Fruit fly (Drosophila melanogaster) whole organism, embryonic: ENCODE results near the gene CG31287.

Source experiments
- C15 ChIP-seq: fragments of 200-800 bp; sonication (Bioruptor generic); IDR thresholded peaks from 3 replicates; pipeline ENCODE4 v1.3.6; 2022; ENCODE audit warnings: missing biosample characterization, missing genetic modification characterization
- CG10147 ChIP-seq: fragments of 200-800 bp; sonication (Bioruptor generic); optimal IDR thresholded peaks from 2 replicates; lab custom pipeline; 2019; ENCODE audit warnings: missing biosample characterization, mild to moderate bottlenecking, missing genetic modification characterization, moderate library complexity
- CG10274 ChIP-seq: fragments of 200-800 bp; sonication (Bioruptor generic); optimal IDR thresholded peaks from 3 replicates; lab custom pipeline; 2017; ENCODE audit warnings: missing biosample characterization, mild to moderate bottlenecking, missing genetic modification characterization
- CG10654 ChIP-seq: fragments of 200-800 bp; sonication (Bioruptor generic); optimal IDR thresholded peaks from 2 replicates; lab custom pipeline; 2016; ENCODE audit warnings: missing biosample characterization, missing genetic modification characterization
- CG11085 ChIP-seq: fragments of 200-800 bp; sonication (Bioruptor generic); IDR thresholded peaks from 2 replicates; pipeline ENCODE4 v1.3.6; 2022; ENCODE audit warnings: missing biosample characterization, missing genetic modification characterization
- CG17361 ChIP-seq: fragments of 200-800 bp; sonication (Bioruptor generic); IDR thresholded peaks from 3 replicates; pipeline ENCODE4 v1.3.6; 2022; ENCODE audit warnings: missing biosample characterization, missing genetic modification characterization
- CG18011 ChIP-seq: fragments of 200-800 bp; sonication (Bioruptor generic); optimal IDR thresholded peaks from 2 replicates; lab custom pipeline; 2017; ENCODE audit warnings: missing biosample characterization, missing genetic modification characterization, mild to moderate bottlenecking, moderate library complexity, missing genotype
- CG2889 ChIP-seq: fragments of 200-800 bp; sonication (Bioruptor generic); IDR thresholded peaks from 3 replicates; pipeline ENCODE4 v1.3.6; 2022; ENCODE audit warnings: missing biosample characterization, missing genetic modification characterization
- CG30431 ChIP-seq: fragments of 200-800 bp; sonication (Bioruptor generic); optimal IDR thresholded peaks from 2 replicates; lab custom pipeline; 2017; ENCODE audit warnings: missing biosample characterization, missing genetic modification characterization
- CG32767 ChIP-seq: fragments of 200-800 bp; sonication (Bioruptor generic); IDR thresholded peaks from 2 replicates; pipeline ENCODE4 v1.3.6; 2022; ENCODE audit warnings: missing biosample characterization, missing genetic modification characterization
- CG34224 ChIP-seq: fragments of 200-800 bp; sonication (Bioruptor generic); IDR thresholded peaks from 3 replicates; pipeline ENCODE4 v1.3.6; 2022; ENCODE audit warnings: missing biosample characterization, missing genetic modification characterization; ENCODE audit not compliant: partially characterized antibody
- CG4730 ChIP-seq: fragments of 200-800 bp; sonication (Bioruptor generic); IDR thresholded peaks from 2 replicates; pipeline ENCODE4 v1.3.6; 2022; ENCODE audit warnings: missing biosample characterization, missing genetic modification characterization
- CG7271 ChIP-seq: fragments of 200-800 bp; sonication (Bioruptor generic); optimal IDR thresholded peaks from 2 replicates; lab custom pipeline; 2018; ENCODE audit warnings: missing biosample characterization, mild to moderate bottlenecking, missing genetic modification characterization, moderate library complexity
- CG7357 ChIP-seq: fragments of 200-800 bp; sonication (Bioruptor generic); IDR thresholded peaks from 3 replicates; pipeline ENCODE4 v1.3.6; 2022; ENCODE audit warnings: missing biosample characterization, missing genetic modification characterization
- CG7786 ChIP-seq: fragments of 200-800 bp; sonication (Bioruptor generic); optimal IDR thresholded peaks from 2 replicates; lab custom pipeline; 2016; ENCODE audit warnings: missing biosample characterization, missing genetic modification characterization
- CG8944 ChIP-seq: fragments of 200-800 bp; sonication (Bioruptor generic); optimal IDR thresholded peaks from 3 replicates; lab custom pipeline; 2016; ENCODE audit warnings: missing biosample characterization, missing genetic modification characterization
- CrebB ChIP-seq: fragments of 200-800 bp; sonication (Bioruptor generic); optimal IDR thresholded peaks from 3 replicates; lab custom pipeline; 2018; ENCODE audit warnings: missing biosample characterization, mild to moderate bottlenecking, missing genetic modification characterization
- Dip3 ChIP-seq: fragments of 200-800 bp; sonication (Bioruptor generic); optimal IDR thresholded peaks from 3 replicates; lab custom pipeline; 2016; ENCODE audit warnings: missing biosample characterization, missing genetic modification characterization
- Drgx ChIP-seq: fragments of 200-800 bp; sonication (Bioruptor generic); IDR thresholded peaks from 2 replicates; pipeline ENCODE4 v1.3.6; 2022; ENCODE audit warnings: missing biosample characterization, missing genetic modification characterization
- Hey ChIP-seq: fragments of 200-800 bp; sonication (Bioruptor generic); optimal IDR thresholded peaks from 3 replicates; lab custom pipeline; 2018; ENCODE audit warnings: missing biosample characterization, mild to moderate bottlenecking, missing genetic modification characterization
- Hr39 ChIP-seq: fragments of >200 bp; optimal IDR thresholded peaks from 2 replicates; lab custom pipeline; 2017
- Jarid2 ChIP-seq: fragments of 200-800 bp; sonication (Bioruptor generic); optimal IDR thresholded peaks from 3 replicates; lab custom pipeline; 2017; ENCODE audit warnings: mild to moderate bottlenecking, missing biosample characterization, missing genetic modification reagents, missing genetic modification characterization
- NK7.1 ChIP-seq: fragments of 200-800 bp; sonication (Bioruptor generic); optimal IDR thresholded peaks from 3 replicates; lab custom pipeline; 2016; ENCODE audit warnings: missing biosample characterization, missing genetic modification characterization
- Nf-YA ChIP-seq: fragments of 200-800 bp; sonication (Bioruptor generic); IDR thresholded peaks from 2 replicates; pipeline ENCODE4 v1.3.6; 2022; ENCODE audit warnings: missing biosample characterization, missing genetic modification characterization
- Nf-YB ChIP-seq: fragments of 200-800 bp; sonication (Bioruptor generic); optimal IDR thresholded peaks from 3 replicates; lab custom pipeline; 2019; ENCODE audit warnings: missing biosample characterization, mild to moderate bottlenecking, missing genetic modification characterization, moderate library complexity
- Six4 ChIP-seq: fragments of 200-800 bp; sonication (Bioruptor generic); optimal IDR thresholded peaks from 2 replicates; lab custom pipeline; 2016; ENCODE audit warnings: missing biosample characterization, missing genetic modification characterization
- Vsx1 ChIP-seq: fragments of 200-800 bp; sonication (Bioruptor generic); optimal IDR thresholded peaks from 2 replicates; lab custom pipeline; 2017; ENCODE audit warnings: missing biosample characterization, mild to moderate bottlenecking, missing genetic modification characterization, missing genetic modification reagents
- abd-A ChIP-seq: fragments of 200-800 bp; sonication (Bioruptor generic); optimal IDR thresholded peaks from 3 replicates; lab custom pipeline; 2019; ENCODE audit warnings: missing biosample characterization, mild to moderate bottlenecking, missing genetic modification characterization, moderate library complexity
- al ChIP-seq: fragments of 200-800 bp; sonication (Bioruptor generic); IDR thresholded peaks from 2 replicates; pipeline ENCODE4 v1.3.6; 2022; ENCODE audit warnings: missing biosample characterization, missing genetic modification characterization
- chif ChIP-seq, 2 experiments: fragments of 200-800 bp; sonication (Bioruptor generic); optimal IDR thresholded peaks; 3 replicates each; lab custom pipeline; 2016; ENCODE audit warnings: missing biosample characterization in 2 of 2, missing genetic modification characterization in 2 of 2
- crp ChIP-seq, 2 experiments: fragments of 200-800 bp; sonication (Bioruptor generic); optimal IDR thresholded peaks; 2 replicates in 1 of 2; 3 replicates in 1 of 2; lab custom pipeline; 2017; ENCODE audit warnings: missing biosample characterization in 2 of 2, missing genetic modification characterization in 2 of 2, mild to moderate bottlenecking in 1 of 2, moderate library complexity in 1 of 2
- fru ChIP-seq: fragments of >200 bp; optimal IDR thresholded peaks from 2 replicates; lab custom pipeline; 2017
- ftz-f1 ChIP-seq: fragments of 200-800 bp; sonication (Bioruptor generic); optimal IDR thresholded peaks from 2 replicates; lab custom pipeline; 2016; ENCODE audit warnings: missing biosample characterization, missing genetic modification characterization
- gcm ChIP-seq: fragments of 200-800 bp; sonication (Bioruptor generic); optimal IDR thresholded peaks from 2 replicates; lab custom pipeline; 2019; ENCODE audit warnings: missing biosample characterization, mild to moderate bottlenecking, missing genetic modification characterization, moderate library complexity
- gcm2 ChIP-seq: fragments of 200-800 bp; sonication (Bioruptor generic); optimal IDR thresholded peaks from 2 replicates; lab custom pipeline; 2016; ENCODE audit warnings: missing biosample characterization, missing genetic modification characterization
- her ChIP-seq: fragments of 200-800 bp; sonication (Bioruptor generic); optimal IDR thresholded peaks from 2 replicates; lab custom pipeline; 2016; ENCODE audit warnings: missing biosample characterization, missing genetic modification characterization
- hth ChIP-seq: fragments of >200 bp; optimal IDR thresholded peaks from 2 replicates; lab custom pipeline; 2017; ENCODE audit warnings: inconsistent platforms
- ken ChIP-seq: fragments of 200-800 bp; sonication (Bioruptor generic); IDR thresholded peaks from 3 replicates; pipeline ENCODE4 v1.3.6; 2022; ENCODE audit warnings: missing biosample characterization, missing genetic modification characterization
- lola ChIP-seq, 3 experiments: fragments of >200 bp in 2 of 3; fragments of 200-800 bp in 1 of 3; sonication (Bioruptor generic) in 1 of 3; optimal IDR thresholded peaks; 2 replicates each; lab custom pipeline; 2017 to 2019; ENCODE audit warnings: missing biosample characterization in 3 of 3, missing genetic modification characterization in 3 of 3, mild to moderate bottlenecking in 1 of 3, moderate library complexity in 1 of 3
- luna ChIP-seq: fragments of 200-800 bp; sonication (Bioruptor generic); optimal IDR thresholded peaks from 2 replicates; lab custom pipeline; 2016; ENCODE audit warnings: missing biosample characterization, missing genetic modification characterization
- pros ChIP-seq: fragments of 200-800 bp; sonication (Bioruptor generic); optimal IDR thresholded peaks from 3 replicates; lab custom pipeline; 2019; ENCODE audit warnings: missing biosample characterization, mild to moderate bottlenecking, missing genetic modification characterization, moderate library complexity
- row ChIP-seq: fragments of 200-800 bp; sonication (Bioruptor generic); IDR thresholded peaks from 3 replicates; pipeline ENCODE4 v1.3.6; 2022; ENCODE audit warnings: missing biosample characterization, missing genetic modification characterization
- run ChIP-seq: fragments of 200-800 bp; sonication (Bioruptor generic); optimal IDR thresholded peaks from 3 replicates; lab custom pipeline; 2018; ENCODE audit warnings: missing biosample characterization, mild to moderate bottlenecking, missing genetic modification characterization
- salm ChIP-seq: fragments of 200-800 bp; sonication (Bioruptor generic); optimal IDR thresholded peaks from 2 replicates; lab custom pipeline; 2018; ENCODE audit warnings: missing biosample characterization, mild to moderate bottlenecking, missing genetic modification characterization
- sens-2 ChIP-seq: fragments of 200-800 bp; sonication (Bioruptor generic); IDR thresholded peaks from 2 replicates; pipeline ENCODE4 v1.3.6; 2022; ENCODE audit warnings: missing biosample characterization, missing genetic modification characterization
- sim ChIP-seq: fragments of 200-800 bp; sonication (Bioruptor generic); IDR thresholded peaks from 2 replicates; pipeline ENCODE4 v1.3.6; 2022; ENCODE audit warnings: missing biosample characterization, missing genetic modification characterization
- slbo ChIP-seq: fragments of 200-800 bp; sonication (Bioruptor generic); IDR thresholded peaks from 2 replicates; pipeline ENCODE4 v1.3.6; 2022; ENCODE audit warnings: missing biosample characterization, missing genetic modification characterization
- ssp ChIP-seq: fragments of 200-800 bp; sonication (Bioruptor generic); IDR thresholded peaks from 2 replicates; pipeline ENCODE4 v1.3.6; 2022; ENCODE audit warnings: missing biosample characterization, missing genetic modification characterization
- tna ChIP-seq: fragments of 200-800 bp; sonication (Bioruptor generic); IDR thresholded peaks from 2 replicates; pipeline ENCODE4 v1.3.6; 2022; ENCODE audit warnings: missing biosample characterization, missing genetic modification characterization; ENCODE audit not compliant: partially characterized antibody
- twi ChIP-seq: fragments of 200-800 bp; optimal IDR thresholded peaks from 2 replicates; lab custom pipeline; 2019; ENCODE audit warnings: missing biosample characterization, mild to moderate bottlenecking, missing genetic modification characterization, moderate library complexity
- unc-4 ChIP-seq: fragments of 200-800 bp; sonication (Bioruptor generic); IDR thresholded peaks from 2 replicates; pipeline ENCODE4 v1.3.6; 2022; ENCODE audit warnings: missing biosample characterization, missing genetic modification characterization; ENCODE audit not compliant: partially characterized antibody

Gene CG31287

DNA sequence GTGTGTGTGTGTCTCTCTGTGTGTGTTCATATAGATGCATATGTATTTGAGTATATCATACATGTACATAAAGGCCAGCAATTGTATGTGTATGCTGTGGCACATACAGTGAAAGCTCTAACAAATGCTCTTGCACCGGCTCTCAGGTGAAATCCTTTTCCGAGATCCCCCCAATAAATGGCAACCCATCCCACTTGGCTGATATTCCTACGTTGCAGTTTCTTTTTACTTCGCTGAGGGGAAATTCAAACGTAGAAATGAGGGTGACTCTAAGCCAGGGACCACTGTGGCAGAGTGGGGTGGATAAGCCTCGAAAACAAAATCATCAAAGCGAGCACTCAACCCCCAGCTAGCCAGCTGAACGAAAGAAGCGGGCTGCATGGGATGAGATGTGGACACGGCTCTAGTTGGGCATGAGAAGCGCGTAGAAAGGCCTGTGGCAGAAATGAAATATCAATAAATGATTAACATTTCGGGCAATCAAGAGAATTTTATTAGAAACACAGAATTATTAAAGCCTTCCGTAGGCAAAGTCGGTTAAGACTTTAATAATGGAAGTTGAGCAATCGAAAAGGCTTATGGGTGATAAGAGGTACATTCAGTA lies 19.2 kb downstream of the CG31287 start (continued):
- peak; percentile 63; the same call in 1 of the 2 replicates for TF ChIP-seq tna (GFP tag; lab: Robert Waterston, UW)
- TF ChIP-seq CG8944 (GFP tag; lab: Kevin White, UChicago) = peak; percentile 100
- TF ChIP-seq Nf-YA (GFP tag; lab: Robert Waterston, UW) = peak; percentile 100
- TF ChIP-seq CG34224 (GFP tag; lab: Robert Waterston, UW) = no peak
- peak; percentile 98 for TF ChIP-seq luna
- TF ChIP-seq al (GFP tag; lab: Robert Waterston, UW) = peak; percentile 98
- TF ChIP-seq gcm2 (GFP tag; lab: Kevin White, UChicago) = peak; percentile 98
- peak; percentile 99 for TF ChIP-seq CrebB (tag; lab: Kevin White, UChicago)
- TF ChIP-seq Jarid2 = peak; percentile 94
- peak; percentile 100 for TF ChIP-seq CG32767 (GFP tag; lab: Robert Waterston, UW)
- peak; percentile 98 for TF ChIP-seq CG7357 (GFP tag; lab: Robert Waterston, UW)
- peak; percentile 99 for TF ChIP-seq CG7786 (GFP tag; lab: Kevin White, UChicago)
- peak; percentile 96 for TF ChIP-seq CG10147
- TF ChIP-seq pros = peak; percentile 87
- no peak for TF ChIP-seq hth
- TF ChIP-seq gcm (GFP tag; lab: Kevin White, UChicago) = peak; percentile 99
- peak; percentile 97 for TF ChIP-seq ftz-f1 (GFP tag; lab: Kevin White, UChicago)
- peak; percentile 99 to 100 for TF ChIP-seq chif (GFP tag; optimal IDR thresholded peaks at IDR 0.05; lab: Kevin White, UChicago)
- TF ChIP-seq CG2889 (GFP tag; lab: Robert Waterston, UW) = peak; percentile 99
- peak; percentile 99 for TF ChIP-seq sens-2 (GFP tag; lab: Robert Waterston, UW)
- peak; percentile 83 for TF ChIP-seq Nf-YB (GFP tag; lab: Kevin White, UChicago)
- TF ChIP-seq crp (GFP tag; optimal IDR thresholded peaks at IDR 0.05; lab: Kevin White, UChicago) = peak in 1 of 2 experiments; percentile 76
- TF ChIP-seq ken (GFP tag; lab: Robert Waterston, UW) = peak; percentile 100
- TF ChIP-seq Dip3 (GFP tag; lab: Kevin White, UChicago) = peak; percentile 99
- peak; percentile 98 for TF ChIP-seq CG11085 (GFP tag; lab: Robert Waterston, UW)
- peak; percentile 86 for TF ChIP-seq CG17361 (GFP tag; lab: Robert Waterston, UW)
- peak; percentile 99 for TF ChIP-seq NK7.1 (GFP tag; lab: Kevin White, UChicago)
- TF ChIP-seq run (tag; lab: Kevin White, UChicago) = peak; percentile 99
- no peak for TF ChIP-seq fru
- TF ChIP-seq her = peak; percentile 98
- peak; percentile 99 for TF ChIP-seq sim (GFP tag; lab: Robert Waterston, UW)
- TF ChIP-seq salm (tag; lab: Kevin White, UChicago) = peak; percentile 99
- TF ChIP-seq CG7271 (tag; lab: Kevin White, UChicago) = peak; percentile 92
- peak; percentile 89 for TF ChIP-seq CG18011
- TF ChIP-seq row (GFP tag; lab: Robert Waterston, UW) = peak; percentile 100
- TF ChIP-seq CG10274 (GFP tag; lab: Kevin White, UChicago) = peak; percentile 95
- peak; percentile 95 for TF ChIP-seq twi (tag; lab: Kevin White, UChicago)
- no peak for TF ChIP-seq Hr39
- peak; percentile 99 for TF ChIP-seq Six4 (GFP tag; lab: Kevin White, UChicago)
- peak; percentile 100 for TF ChIP-seq CG4730
- TF ChIP-seq ssp = peak; percentile 96
- TF ChIP-seq C15 = peak; percentile 99
- TF ChIP-seq Vsx1 (GFP tag; lab: Kevin White, UChicago) = peak; percentile 93
- TF ChIP-seq Drgx (GFP tag; lab: Robert Waterston, UW) = peak; percentile 99
- peak; percentile 97 for TF ChIP-seq Hey (tag; lab: Kevin White, UChicago)
- TF ChIP-seq unc-4 (GFP tag; lab: Robert Waterston, UW) = no peak
- TF ChIP-seq CG30431 (GFP tag; lab: Kevin White, UChicago) = peak; percentile 99
- peak in 2 of 3 experiments; percentile 37 to 64 for TF ChIP-seq lola (GFP tag; optimal IDR thresholded peaks at IDR 0.05; lab: Kevin White, UChicago)
- TF ChIP-seq slbo = peak; percentile 99
- TF ChIP-seq abd-A (tag; lab: Kevin White, UChicago) = peak; percentile 99
- peak; percentile 100 for TF ChIP-seq CG10654 (GFP tag; lab: Kevin White, UChicago)
